Worm (Caenorhabditis elegans): ENCODE measurements around the gene C16B8.3.
A peak's percentile ranks its signal among the peaks of the same experiment; 100 is the strongest.

DNA sequence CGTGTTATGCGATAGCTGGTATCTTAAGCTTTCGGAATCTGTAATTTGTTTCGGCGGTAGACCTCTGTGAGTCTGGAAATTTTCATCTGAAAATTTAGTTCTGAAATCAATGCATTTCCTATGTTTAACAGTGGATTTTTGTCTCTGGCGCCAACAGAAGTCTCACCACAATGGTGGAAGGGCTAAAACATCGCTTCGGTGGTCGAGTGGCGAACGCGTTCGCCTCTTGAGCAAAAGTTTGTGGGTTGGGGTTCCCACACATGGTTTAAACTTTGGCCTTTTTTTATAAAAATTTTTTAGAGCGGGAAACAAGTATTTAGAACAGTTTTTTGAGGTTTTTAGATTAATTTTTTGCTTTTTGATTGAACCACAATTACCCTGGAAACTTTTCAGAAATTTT, 18.7 kb downstream of the C16B8.3 start:
- TF ChIP-seq hmg-1.2 (GFP tag; IDR thresholded peaks at IDR 0.05) (no peak), mel-28 (tag; optimal IDR thresholded peaks at IDR 0.05; ENCODE audit: borderline replicate concordance) (no peak), lin-35 (GFP tag; optimal IDR thresholded peaks at IDR 0.05) (no peak), Y53G8AR.9 (GFP tag; conservative IDR thresholded peaks at IDR 0.05) (no peak), ceh-40 (GFP tag; IDR thresholded peaks at IDR 0.05) (no peak), cebp-1 (GFP tag; IDR thresholded peaks at IDR 0.05) (no peak), cebp-1 (tag; optimal IDR thresholded peaks at IDR 0.05) (no peak), egl-18 (GFP tag; IDR thresholded peaks at IDR 0.05) (0 out of 2 replicates have a peak, but pooled peaks have one; percentile 31), madf-6 (GFP tag; IDR thresholded peaks at IDR 0.05) (no peak), die-1 (tag; optimal IDR thresholded peaks at IDR 0.05) (no peak), Y67H2A.10 (GFP tag; conservative IDR thresholded peaks at IDR 0.05) (no peak), ceh-79 (tag; optimal IDR thresholded peaks at IDR 0.05) (no peak), F22D6.2 (tag; optimal IDR thresholded peaks at IDR 0.05) (no peak), ztf-26 (tag; optimal IDR thresholded peaks at IDR 0.05) (no peak), dpl-1 (GFP tag; optimal IDR thresholded peaks at IDR 0.05) (no peak)

Measured in whole organism, young adult.